Fruit fly (Drosophila melanogaster): ENCODE results near the gene RhoGAPp190.

- TF ChIP-seq CG1620 (GFP tag; optimal IDR thresholded peaks at IDR 0.05) = no peak
- no peak for TF ChIP-seq Hr96 (GFP tag; optimal IDR thresholded peaks at IDR 0.05)
- TF ChIP-seq toe (GFP tag; optimal IDR thresholded peaks at IDR 0.05) = no peak
- TF ChIP-seq CG5204 (GFP tag; optimal IDR thresholded peaks at IDR 0.05) = no peak
- TF ChIP-seq pad (GFP tag; optimal IDR thresholded peaks at IDR 0.05) = peak; percentile 30
Observed at dm6 chrX:17694873-17695446, 42.6 kb upstream of the RhoGAPp190 start.
